Fruit fly (Drosophila melanogaster) whole organism, embryonic: ENCODE data around the gene SKIP.

Experiments
- Atf3 ChIP-seq: fragments of 200-800 bp; sonication (Bioruptor generic); optimal IDR thresholded peaks from 3 replicates; lab custom pipeline; 2016; ENCODE audit warnings: missing biosample characterization, missing genetic modification characterization
- CG10267 ChIP-seq: fragments of 200-800 bp; sonication (Bioruptor generic); optimal IDR thresholded peaks from 2 replicates; lab custom pipeline; 2018; ENCODE audit warnings: missing biosample characterization, mild to moderate bottlenecking, missing genetic modification characterization, moderate library complexity
- CG10462 ChIP-seq: fragments of 200-800 bp; sonication (Bioruptor generic); optimal IDR thresholded peaks from 2 replicates; lab custom pipeline; 2016; ENCODE audit warnings: missing biosample characterization, missing genetic modification characterization
- CG10543 ChIP-seq: fragments of 200-800 bp; sonication (Bioruptor generic); optimal IDR thresholded peaks from 3 replicates; lab custom pipeline; 2017; ENCODE audit warnings: missing biosample characterization, mild to moderate bottlenecking, missing genetic modification characterization, moderate library complexity
- CG10654 ChIP-seq: fragments of 200-800 bp; sonication (Bioruptor generic); optimal IDR thresholded peaks from 2 replicates; lab custom pipeline; 2016; ENCODE audit warnings: missing biosample characterization, missing genetic modification characterization
- CG11723 ChIP-seq: fragments of 200-800 bp; sonication (Bioruptor generic); optimal IDR thresholded peaks from 2 replicates; lab custom pipeline; 2017; ENCODE audit warnings: missing biosample characterization, mild to moderate bottlenecking, missing genetic modification characterization
- CG13775 ChIP-seq: fragments of 200-800 bp; sonication (Bioruptor generic); optimal IDR thresholded peaks from 3 replicates; lab custom pipeline; 2017; ENCODE audit warnings: missing biosample characterization, mild to moderate bottlenecking, missing genetic modification characterization
- CG15479 ChIP-seq: fragments of 200-800 bp; sonication (Bioruptor generic); optimal IDR thresholded peaks from 3 replicates; lab custom pipeline; 2019; ENCODE audit warnings: missing biosample characterization, mild to moderate bottlenecking, missing genetic modification characterization, moderate library complexity
- CG1602 ChIP-seq: fragments of 200-800 bp; sonication (Bioruptor generic); optimal IDR thresholded peaks from 3 replicates; lab custom pipeline; 2016; ENCODE audit warnings: missing biosample characterization, missing genetic modification characterization
- CG16815 ChIP-seq: fragments of 200-800 bp; sonication (Bioruptor generic); optimal IDR thresholded peaks from 3 replicates; lab custom pipeline; 2017; ENCODE audit warnings: missing biosample characterization, mild to moderate bottlenecking, missing genetic modification characterization
- CG17328 ChIP-seq: fragments of 200-800 bp; sonication (Bioruptor generic); IDR thresholded peaks from 2 replicates; pipeline ENCODE4 v1.3.6; 2022; ENCODE audit warnings: missing biosample characterization, missing genetic modification characterization
- CG31365 ChIP-seq: fragments of 200-800 bp; sonication (Bioruptor generic); optimal IDR thresholded peaks from 2 replicates; lab custom pipeline; 2018; ENCODE audit warnings: missing biosample characterization, mild to moderate bottlenecking, missing genetic modification characterization
- CG3281 ChIP-seq: fragments of 200-800 bp; sonication (Bioruptor generic); optimal IDR thresholded peaks from 3 replicates; lab custom pipeline; 2017; ENCODE audit warnings: missing biosample characterization, mild to moderate bottlenecking, missing genetic modification characterization
- CG33213 ChIP-seq: fragments of 200-800 bp; sonication (Bioruptor generic); optimal IDR thresholded peaks from 3 replicates; lab custom pipeline; 2016; ENCODE audit warnings: missing biosample characterization, missing genetic modification characterization
- CG43689 ChIP-seq: fragments of 200-800 bp; sonication (Bioruptor generic); IDR thresholded peaks from 2 replicates; pipeline ENCODE4 v1.3.6; 2022; ENCODE audit warnings: missing biosample characterization, missing genetic modification characterization
- CG7372 ChIP-seq: fragments of 200-800 bp; sonication (Bioruptor generic); IDR thresholded peaks from 2 replicates; pipeline ENCODE4 v1.3.6; 2022; ENCODE audit warnings: missing biosample characterization, missing genetic modification characterization
- CG7839 ChIP-seq: fragments of 200-800 bp; sonication (Bioruptor generic); optimal IDR thresholded peaks from 3 replicates; lab custom pipeline; 2018; ENCODE audit warnings: missing biosample characterization, mild to moderate bottlenecking, missing genetic modification characterization, moderate library complexity
- CG9727 ChIP-seq: fragments of 200-800 bp; sonication (Bioruptor generic); optimal IDR thresholded peaks from 3 replicates; lab custom pipeline; 2017; ENCODE audit warnings: missing biosample characterization, mild to moderate bottlenecking, missing genetic modification characterization
- D19B ChIP-seq: fragments of 200-800 bp; sonication (Bioruptor generic); optimal IDR thresholded peaks from 2 replicates; lab custom pipeline; 2017; ENCODE audit warnings: missing biosample characterization, mild to moderate bottlenecking, missing genetic modification characterization
- E2f1 ChIP-seq: fragments of 200-800 bp; sonication (Bioruptor generic); IDR thresholded peaks from 2 replicates; pipeline ENCODE4 v1.3.6; 2022; ENCODE audit warnings: missing biosample characterization, missing genetic modification characterization
- Ets65A ChIP-seq: fragments of 200-800 bp; sonication (Bioruptor generic); peaks from one replicate; lab custom pipeline; 2016; ENCODE audit warnings: missing biosample characterization, missing genetic modification characterization
- Fer1 ChIP-seq: fragments of 200-800 bp; sonication (Bioruptor generic); optimal IDR thresholded peaks from 2 replicates; lab custom pipeline; 2017; ENCODE audit warnings: missing biosample characterization, mild to moderate bottlenecking, missing genetic modification characterization
- Med ChIP-seq: fragments of 200-800 bp; sonication (Bioruptor generic); peaks from one replicate; lab custom pipeline; 2016; ENCODE audit warnings: missing biosample characterization, missing genetic modification characterization, mild to moderate bottlenecking, inconsistent platforms, moderate library complexity
- NC2β ChIP-seq: fragments of 200-800 bp; sonication (Bioruptor generic); optimal IDR thresholded peaks from 2 replicates; lab custom pipeline; 2016; ENCODE audit warnings: missing biosample characterization, missing genetic modification characterization
- Neu2 ChIP-seq: fragments of 200-800 bp; sonication (Bioruptor generic); optimal IDR thresholded peaks from 3 replicates; lab custom pipeline; 2016; ENCODE audit warnings: missing biosample characterization, missing genetic modification characterization, borderline replicate concordance
- Poxn ChIP-seq: fragments of 200-800 bp; sonication (Bioruptor generic); IDR thresholded peaks from 2 replicates; pipeline ENCODE4 v1.3.6; 2022; ENCODE audit warnings: missing biosample characterization, missing genetic modification characterization
- Taf1 ChIP-seq: fragments of 200-800 bp; sonication (Bioruptor generic); IDR thresholded peaks from 2 replicates; pipeline ENCODE4 v1.3.6; 2022; ENCODE audit warnings: missing biosample characterization, missing genetic modification characterization
- Vsx1 ChIP-seq: fragments of 200-800 bp; sonication (Bioruptor generic); optimal IDR thresholded peaks from 2 replicates; lab custom pipeline; 2017; ENCODE audit warnings: missing biosample characterization, mild to moderate bottlenecking, missing genetic modification characterization, missing genetic modification reagents
- Xrp1 ChIP-seq: fragments of 200-800 bp; sonication (Bioruptor generic); IDR thresholded peaks from 2 replicates; pipeline ENCODE4 v1.3.6; 2022; ENCODE audit warnings: missing biosample characterization, missing genetic modification characterization
- abd-A ChIP-seq: fragments of 200-800 bp; sonication (Bioruptor generic); optimal IDR thresholded peaks from 3 replicates; lab custom pipeline; 2019; ENCODE audit warnings: missing biosample characterization, mild to moderate bottlenecking, missing genetic modification characterization, moderate library complexity
- bsh ChIP-seq, 2 experiments: fragments of 200-800 bp; sonication (Bioruptor generic); optimal IDR thresholded peaks; 2 replicates each; lab custom pipeline; 2017 to 2018; ENCODE audit warnings: mild to moderate bottlenecking in 2 of 2, missing biosample characterization in 2 of 2, missing genetic modification characterization in 2 of 2, moderate library complexity in 1 of 2
- da ChIP-seq: fragments of 200-800 bp; sonication (Bioruptor generic); optimal IDR thresholded peaks from 2 replicates; lab custom pipeline; 2016; ENCODE audit warnings: missing biosample characterization, missing genetic modification characterization
- dati ChIP-seq: fragments of 200-800 bp; sonication (Bioruptor generic); IDR thresholded peaks from 2 replicates; pipeline ENCODE4 v1.3.6; 2022; ENCODE audit warnings: missing biosample characterization, missing genetic modification characterization
- ems ChIP-seq: fragments of 200-800 bp; sonication (Bioruptor generic); optimal IDR thresholded peaks from 3 replicates; lab custom pipeline; 2016; ENCODE audit warnings: missing biosample characterization, missing genetic modification characterization
- fd3F ChIP-seq: fragments of 200-800 bp; sonication (Bioruptor generic); optimal IDR thresholded peaks from 2 replicates; lab custom pipeline; 2018; ENCODE audit warnings: missing biosample characterization, mild to moderate bottlenecking, missing genetic modification characterization, moderate library complexity
- gem ChIP-seq: fragments of 200-800 bp; sonication (Bioruptor generic); optimal IDR thresholded peaks from 2 replicates; lab custom pipeline; 2019; ENCODE audit warnings: missing biosample characterization, mild to moderate bottlenecking, missing genetic modification characterization, moderate library complexity
- gsb-n ChIP-seq: fragments of 200-800 bp; sonication (Bioruptor generic); optimal IDR thresholded peaks from 3 replicates; lab custom pipeline; 2018; ENCODE audit warnings: missing biosample characterization, mild to moderate bottlenecking, missing genetic modification characterization
- insv ChIP-seq, 2 experiments: fragments of 200-800 bp; sonication (Bioruptor generic); optimal IDR thresholded peaks; 3 replicates each; lab custom pipeline; 2016 to 2018; ENCODE audit warnings: missing biosample characterization in 2 of 2, missing genetic modification characterization in 2 of 2
- inv ChIP-seq: fragments of 200-800 bp; sonication (Bioruptor generic); IDR thresholded peaks from 2 replicates; pipeline ENCODE4 v1.3.6; 2022; ENCODE audit warnings: missing biosample characterization, missing genetic modification characterization; ENCODE audit not compliant: partially characterized antibody
- jumu ChIP-seq: fragments of 200-800 bp; sonication (Bioruptor generic); optimal IDR thresholded peaks from 3 replicates; lab custom pipeline; 2016; ENCODE audit warnings: missing biosample characterization, missing genetic modification characterization
- mld ChIP-seq: fragments of 200-800 bp; sonication (Bioruptor generic); IDR thresholded peaks from 3 replicates; pipeline ENCODE4 v1.3.6; 2022; ENCODE audit warnings: missing biosample characterization, missing genetic modification characterization; ENCODE audit not compliant: partially characterized antibody
- org-1 ChIP-seq: fragments of 200-800 bp; sonication (Bioruptor generic); optimal IDR thresholded peaks from 2 replicates; lab custom pipeline; 2017; ENCODE audit warnings: missing biosample characterization, missing genetic modification characterization
- otp ChIP-seq: fragments of 200-800 bp; sonication (Bioruptor generic); IDR thresholded peaks from 3 replicates; pipeline ENCODE4, ENCODE4 v1.3.6; 2022; ENCODE audit warnings: missing biosample characterization, missing genetic modification characterization
- pnt ChIP-seq: fragments of 200-800 bp; sonication (Bioruptor generic); optimal IDR thresholded peaks from 3 replicates; lab custom pipeline; 2016; ENCODE audit warnings: missing biosample characterization, missing genetic modification characterization
- ranshi ChIP-seq: fragments of 200-800 bp; sonication (Bioruptor generic); IDR thresholded peaks from 2 replicates; pipeline ENCODE4 v1.3.6; 2022; ENCODE audit warnings: missing biosample characterization, missing genetic modification characterization
- sim ChIP-seq: fragments of 200-800 bp; sonication (Bioruptor generic); IDR thresholded peaks from 2 replicates; pipeline ENCODE4 v1.3.6; 2022; ENCODE audit warnings: missing biosample characterization, missing genetic modification characterization
- so ChIP-seq: fragments of 200-800 bp; sonication (Bioruptor generic); IDR thresholded peaks from 3 replicates; pipeline ENCODE4 v1.3.6; 2022; ENCODE audit warnings: missing biosample characterization, missing genetic modification characterization
- tup ChIP-seq: fragments of 200-800 bp; sonication (Bioruptor generic); optimal IDR thresholded peaks from 2 replicates; lab custom pipeline; 2016; ENCODE audit warnings: missing biosample characterization, mild to moderate bottlenecking, missing genetic modification characterization, moderate library complexity
- tx ChIP-seq: fragments of 200-800 bp; sonication (Bioruptor generic); optimal IDR thresholded peaks from 2 replicates; lab custom pipeline; 2016; ENCODE audit warnings: missing biosample characterization, missing genetic modification characterization
- z ChIP-seq: fragments of 200-800 bp; sonication (Bioruptor generic); IDR thresholded peaks from 3 replicates; pipeline ENCODE4 v1.3.6; 2022; ENCODE audit warnings: missing biosample characterization, missing genetic modification characterization
- zen ChIP-seq: fragments of 200-800 bp; sonication (Bioruptor generic); optimal IDR thresholded peaks from 3 replicates; lab custom pipeline; 2018; ENCODE audit warnings: missing biosample characterization, mild to moderate bottlenecking, missing genetic modification characterization, moderate library complexity
- zfh2 ChIP-seq: fragments of 200-800 bp; sonication (Bioruptor generic); optimal IDR thresholded peaks from 2 replicates; lab custom pipeline; 2016; ENCODE audit warnings: missing biosample characterization, missing genetic modification characterization

The SKIP gene

dm6 chr3R:22147426-22147825 is 13.8 kb downstream of the SKIP start (continued):
- TF ChIP-seq jumu = peak; percentile 32
- peak; percentile 6 for TF ChIP-seq CG10267 (tag; lab: Kevin White, UChicago)
- peak; percentile 48 for TF ChIP-seq Vsx1 (GFP tag; lab: Kevin White, UChicago)
- peak; percentile 65 for TF ChIP-seq Xrp1
- no peak for TF ChIP-seq E2f1 (GFP tag; lab: Robert Waterston, UW)
- TF ChIP-seq fd3F (GFP tag; lab: Kevin White, UChicago) = no peak
- TF ChIP-seq CG33213 = peak; percentile 34
- TF ChIP-seq mld = no peak
- TF ChIP-seq zfh2 (GFP tag; lab: Kevin White, UChicago) = no peak
- no peak for TF ChIP-seq CG10462 (GFP tag; lab: Kevin White, UChicago)
- peak; percentile 46; the same call in 1 of the 2 replicates for TF ChIP-seq sim (GFP tag; lab: Robert Waterston, UW)
- no peak for TF ChIP-seq CG43689 (GFP tag; lab: Robert Waterston, UW)
- TF ChIP-seq CG15479 (GFP tag; lab: Kevin White, UChicago) = peak; percentile 45
- peak; percentile 69 for TF ChIP-seq z
- no peak for TF ChIP-seq dati (GFP tag; lab: Robert Waterston, UW)
- TF ChIP-seq ranshi = no peak
- no peak for TF ChIP-seq CG11723 (GFP tag; lab: Kevin White, UChicago)
- peak; percentile 24 for TF ChIP-seq CG10543
- no peak for TF ChIP-seq ems (GFP tag; lab: Kevin White, UChicago)
- peak; percentile 76 for TF ChIP-seq Fer1
- peak; percentile 10 for TF ChIP-seq CG31365
- TF ChIP-seq otp (GFP tag; lab: Robert Waterston, UW) = peak; percentile 53; the same call in 1 of the 3 replicates
- TF ChIP-seq so (GFP tag; lab: Robert Waterston, UW) = no peak; the same call in 2 of the 3 replicates
- TF ChIP-seq Neu2 = peak; percentile 49
- peak; percentile 37 for TF ChIP-seq gsb-n (tag; lab: Kevin White, UChicago)
- no peak for TF ChIP-seq D19B (GFP tag; lab: Kevin White, UChicago)
- peak; percentile 43 for TF ChIP-seq gem (tag; lab: Kevin White, UChicago)
- peak; percentile 81 for TF ChIP-seq Ets65A (GFP tag; lab: Kevin White, UChicago)
- no peak for TF ChIP-seq pnt (GFP tag; lab: Kevin White, UChicago)
- peak in 1 of 2 experiments; percentile 25 for TF ChIP-seq bsh (GFP tag; optimal IDR thresholded peaks at IDR 0.05; lab: Kevin White, UChicago)
- TF ChIP-seq Taf1 = no peak
- TF ChIP-seq Atf3 (GFP tag; lab: Kevin White, UChicago) = no peak
- TF ChIP-seq Med (GFP tag; lab: Kevin White, UChicago) = peak; percentile 86
- TF ChIP-seq da (GFP tag; lab: Kevin White, UChicago) = no peak
- TF ChIP-seq CG7372 (GFP tag; lab: Robert Waterston, UW) = no peak
- peak; percentile 42 for TF ChIP-seq org-1 (GFP tag; lab: Kevin White, UChicago)
- no peak for TF ChIP-seq CG13775 (GFP tag; lab: Kevin White, UChicago)
- no peak for TF ChIP-seq CG10654 (GFP tag; lab: Kevin White, UChicago)
- peak; percentile 35 for TF ChIP-seq tup (GFP tag; lab: Kevin White, UChicago)
- no peak for TF ChIP-seq CG7839
- TF ChIP-seq CG17328 = no peak
- TF ChIP-seq CG1602 = no peak
- TF ChIP-seq tx (GFP tag; lab: Kevin White, UChicago) = no peak
- TF ChIP-seq zen = peak; percentile 61
- TF ChIP-seq Poxn (GFP tag; lab: Robert Waterston, UW) = no peak
- TF ChIP-seq CG9727 = peak; percentile 76
- peak; percentile 54 for TF ChIP-seq CG3281
- no peak for TF ChIP-seq abd-A (tag; lab: Kevin White, UChicago)
- TF ChIP-seq insv (GFP tag; optimal IDR thresholded peaks at IDR 0.05; lab: Kevin White, UChicago) = peak in 1 of 2 experiments; percentile 37
- TF ChIP-seq CG16815 (GFP tag; lab: Kevin White, UChicago) = no peak
- peak; percentile 32 for TF ChIP-seq NC2β (GFP tag; lab: Kevin White, UChicago)
- TF ChIP-seq inv (GFP tag; lab: Robert Waterston, UW) = no peak
